Worm (Caenorhabditis elegans) whole organism, early embryonic: ENCODE results near the gene F59B10.3.

Experiments used
- B0310.2 ChIP-seq: sonication (generic microtip); optimal IDR thresholded peaks from 2 replicates; lab custom pipeline; 2016; ENCODE audit warnings: mild to moderate bottlenecking, missing genetic modification characterization, missing compliant biosample characterization
- F13C5.2 ChIP-seq: sonication (generic microtip); optimal IDR thresholded peaks from 2 replicates; lab custom pipeline; 2017; ENCODE audit warnings: mild to moderate bottlenecking, missing genetic modification characterization, inconsistent platforms, missing compliant biosample characterization
- ama-1 ChIP-seq: fragments of 150-350 bp; optimal IDR thresholded peaks from 2 replicates; lab custom pipeline; 2014
- ceh-13 ChIP-seq: fragments of 200-800 bp; sonication (Bioruptor generic); optimal IDR thresholded peaks from 2 replicates; lab custom pipeline; 2018; ENCODE audit warnings: mild to moderate bottlenecking, missing genetic modification characterization, missing compliant biosample characterization
- ceh-36 ChIP-seq: sonication (generic microtip); optimal IDR thresholded peaks from 2 replicates; lab custom pipeline; 2016; ENCODE audit warnings: missing genetic modification characterization, inconsistent platforms, missing compliant biosample characterization
- hmbx-1 ChIP-seq: sonication (generic microtip); optimal IDR thresholded peaks from 2 replicates; lab custom pipeline; 2016; ENCODE audit warnings: mild to moderate bottlenecking, missing genetic modification characterization, missing compliant biosample characterization
- hnd-1 ChIP-seq: sonication (generic microtip); optimal IDR thresholded peaks from 2 replicates; lab custom pipeline; 2016; ENCODE audit warnings: missing genetic modification characterization, missing compliant biosample characterization
- pes-1 ChIP-seq: fragments of 200-800 bp; sonication (Bioruptor generic); IDR thresholded peaks from 2 replicates; pipeline ENCODE4 v1.3.6; 2022; ENCODE audit warnings: missing genetic modification reagents, missing genetic modification characterization, missing compliant biosample characterization
- tbx-37 ChIP-seq: fragments of 200-800 bp; sonication (Bioruptor generic); conservative IDR thresholded peaks from 2 replicates; pipeline ENCODE4 v1.3.6; 2022; ENCODE audit warnings: missing genetic modification reagents, missing genetic modification characterization, missing compliant biosample characterization
- tra-4 ChIP-seq: sonication (generic microtip); optimal IDR thresholded peaks from 2 replicates; lab custom pipeline; 2017; ENCODE audit warnings: missing genetic modification characterization, missing compliant biosample characterization

DNA sequence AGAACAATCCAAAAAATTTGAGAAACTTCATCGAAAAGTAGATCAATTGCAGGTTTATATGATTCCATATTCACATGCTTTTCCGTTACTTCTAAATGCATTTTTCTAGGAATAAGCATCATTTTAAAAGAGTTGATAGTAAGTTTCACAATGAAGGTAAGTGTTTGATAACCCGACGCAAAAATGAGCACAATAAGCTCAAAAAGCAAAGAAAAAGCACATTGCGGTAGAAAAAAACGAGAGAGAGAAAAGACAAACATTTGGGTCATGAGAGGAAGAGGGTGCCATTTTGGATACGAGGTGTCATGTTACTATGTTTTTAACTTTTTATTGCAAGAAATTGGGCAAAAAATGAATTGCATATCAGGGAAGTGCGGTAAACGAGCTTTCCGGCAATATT, 14.0 kb downstream of the F59B10.3 start, which contains the start of gene F59B10.6:
- TF ChIP-seq ceh-13 (no peak), pes-1 (GFP tag; lab: Robert Waterston, UW) (no peak), ama-1 (lab: Kevin White, UChicago) (no peak), ceh-36 (tag; lab: Kevin White, UChicago) (no peak), tbx-37 (no peak), hmbx-1 (tag; lab: Kevin White, UChicago) (no peak), F13C5.2 (tag; lab: Kevin White, UChicago) (no peak), tra-4 (tag; lab: Kevin White, UChicago) (no peak), hnd-1 (tag; lab: Kevin White, UChicago) (no peak), B0310.2 (tag; lab: Kevin White, UChicago) (no peak)
